Fruit fly (Drosophila melanogaster) S2 (cell line): ENCODE results near the gene ec.

Experiments
- CG8478 ChIP-seq: fragments of >200 bp; optimal IDR thresholded peaks from 2 replicates; lab custom pipeline; 2018
- CTCF ChIP-seq, 2 experiments: fragments of >200 bp; optimal IDR thresholded peaks; 2 replicates each; lab custom pipeline; 2018

The ec gene

DNA sequence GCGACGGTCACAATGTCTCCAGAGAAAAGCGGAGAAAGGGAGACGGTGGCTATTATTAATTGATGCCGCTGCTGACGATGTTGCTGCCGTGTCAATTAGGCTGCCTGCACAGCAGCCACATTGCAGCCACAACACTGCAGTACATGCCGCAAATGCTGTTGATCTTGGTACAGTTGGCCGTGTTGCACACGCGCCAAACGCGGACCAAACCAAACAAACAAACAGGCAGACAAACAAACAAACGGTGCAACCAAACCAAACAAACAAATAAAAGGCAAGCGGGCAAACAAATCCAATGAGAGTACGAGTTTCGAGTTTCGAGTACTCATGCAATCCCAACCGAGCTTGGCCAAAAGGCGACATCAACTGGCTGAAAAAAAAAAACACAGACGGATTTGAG lies 20.7 kb downstream of the ec start:
- TF ChIP-seq CG8478 (no peak), CTCF (optimal IDR thresholded peaks at IDR 0.05; lab: Kevin White, UChicago) (no peak)

- TF ChIP-seq CG8478 (no peak), CTCF (optimal IDR thresholded peaks at IDR 0.05; lab: Kevin White, UChicago) (no peak)
Measured at dm6 chrX:3833109-3833657, 21.7 kb downstream of the ec start.

DNA sequence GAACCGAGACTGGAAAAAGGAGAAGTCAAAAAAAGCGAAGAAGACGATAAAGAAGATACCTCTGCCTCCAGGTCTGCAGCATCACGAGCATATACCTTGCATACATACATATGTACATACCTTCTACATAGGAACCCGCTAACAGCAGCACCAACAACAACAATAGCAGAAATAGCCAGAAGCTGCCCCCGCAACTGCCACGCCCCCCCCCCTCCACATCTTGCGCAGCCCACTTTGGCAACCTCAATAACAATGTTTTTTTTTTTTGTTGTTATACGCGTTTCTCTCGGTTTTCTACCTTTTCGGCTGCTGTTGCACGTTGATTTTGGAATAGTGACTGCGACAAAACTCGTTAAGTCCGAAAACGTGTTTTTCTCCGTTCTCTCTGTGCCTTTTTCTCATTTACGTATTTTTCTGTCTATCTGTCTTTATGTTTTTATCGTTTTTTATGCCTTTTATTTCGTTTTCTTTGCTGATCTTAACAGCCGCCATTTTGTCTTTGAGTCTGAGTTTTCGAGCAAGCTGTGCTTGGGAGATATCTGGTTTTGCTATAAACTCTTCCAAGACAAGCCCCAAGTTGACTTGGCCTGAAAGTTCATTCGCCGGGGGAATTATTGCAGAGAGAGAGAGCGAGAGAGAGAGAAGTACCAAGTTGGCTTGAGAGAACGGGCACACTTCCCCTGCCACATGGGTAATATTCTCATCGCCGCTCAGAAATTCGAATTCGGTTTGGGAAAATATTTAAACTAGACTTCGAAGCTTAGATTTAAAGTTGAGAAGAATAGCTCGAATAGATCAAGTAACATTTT lies 23.7 kb downstream of the ec start:
- TF ChIP-seq CTCF (optimal IDR thresholded peaks at IDR 0.05; lab: Kevin White, UChicago): no peak
- no peak for TF ChIP-seq CG8478

- TF ChIP-seq CTCF (optimal IDR thresholded peaks at IDR 0.05; lab: Kevin White, UChicago) (no peak), CG8478 (no peak)
Measured at dm6 chrX:3835764-3836342, 24.4 kb downstream of the ec start.

- TF ChIP-seq CTCF (optimal IDR thresholded peaks at IDR 0.05; lab: Kevin White, UChicago): no peak
- no peak for TF ChIP-seq CG8478
Measured at dm6 chrX:3837628-3838027, 26.1 kb downstream of the ec start.

- TF ChIP-seq CG8478: no peak
- TF ChIP-seq CTCF (optimal IDR thresholded peaks at IDR 0.05; lab: Kevin White, UChicago): no peak
Measured at dm6 chrX:3838648-3839047, 27.1 kb downstream of the ec start.

DNA sequence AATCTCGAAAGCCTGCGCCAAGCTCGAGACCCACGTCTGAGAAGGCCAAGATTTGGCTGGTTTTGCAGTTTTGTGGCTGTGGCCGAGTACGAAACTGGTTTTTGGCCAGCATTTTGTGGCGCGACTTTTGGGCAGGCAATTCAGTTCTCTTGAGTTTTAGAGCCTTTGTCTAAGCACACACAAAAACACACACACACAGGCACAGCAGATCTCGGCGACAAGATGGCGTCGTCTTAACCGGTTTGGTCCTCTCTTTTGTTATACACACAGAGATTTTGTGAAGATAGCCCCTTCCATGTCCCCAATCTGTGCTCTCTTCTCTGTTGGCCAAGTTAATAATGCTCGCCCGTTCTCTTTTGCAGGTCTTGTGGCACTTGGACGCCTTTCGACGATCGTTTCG lies 29.5 kb downstream of the ec start:
- TF ChIP-seq CTCF (optimal IDR thresholded peaks at IDR 0.05; lab: Kevin White, UChicago) (peak in 1 of 2 experiments; percentile 3), CG8478 (no peak)

DNA sequence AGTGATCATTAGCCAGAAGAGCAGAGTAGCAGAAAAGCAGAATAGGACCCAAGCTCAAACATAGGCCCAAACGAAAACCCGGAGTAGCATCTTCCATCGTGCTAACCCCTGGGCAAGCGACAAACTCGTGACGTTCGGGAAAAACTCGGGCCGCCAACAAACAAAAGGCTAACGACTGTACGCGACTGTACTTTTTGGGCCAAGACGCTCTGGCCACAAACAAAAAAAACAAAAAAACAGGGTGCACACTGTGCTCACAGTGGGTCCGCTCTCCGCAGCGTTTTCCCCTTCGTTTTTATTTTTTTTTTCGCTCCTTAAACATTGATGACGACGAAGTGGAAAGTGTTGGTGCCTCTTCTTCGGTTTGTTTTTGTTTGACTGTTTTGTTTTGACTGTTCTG lies 31.4 kb downstream of the ec start:
- TF ChIP-seq CG8478: no peak
- TF ChIP-seq CTCF (optimal IDR thresholded peaks at IDR 0.05; lab: Kevin White, UChicago): no peak

- no peak for TF ChIP-seq CG8478
- TF ChIP-seq CTCF (optimal IDR thresholded peaks at IDR 0.05; lab: Kevin White, UChicago): no peak
Measured at dm6 chrX:3845340-3846161, 34.1 kb downstream of the ec start.

- TF ChIP-seq CG8478 (no peak), CTCF (optimal IDR thresholded peaks at IDR 0.05; lab: Kevin White, UChicago) (no peak)
Measured at dm6 chrX:3846393-3846792, 34.9 kb downstream of the ec start.

dm6 chrX:3849419-3850028 lies 38.0 kb downstream of the ec start:
- TF ChIP-seq CTCF (optimal IDR thresholded peaks at IDR 0.05; lab: Kevin White, UChicago) (no peak), CG8478 (no peak)

dm6 chrX:3861183-3861582 lies 49.7 kb downstream of the ec start:
- peak; percentile 44 to 57 for TF ChIP-seq CTCF (optimal IDR thresholded peaks at IDR 0.05; lab: Kevin White, UChicago)
- TF ChIP-seq CG8478: peak; percentile 84

DNA sequence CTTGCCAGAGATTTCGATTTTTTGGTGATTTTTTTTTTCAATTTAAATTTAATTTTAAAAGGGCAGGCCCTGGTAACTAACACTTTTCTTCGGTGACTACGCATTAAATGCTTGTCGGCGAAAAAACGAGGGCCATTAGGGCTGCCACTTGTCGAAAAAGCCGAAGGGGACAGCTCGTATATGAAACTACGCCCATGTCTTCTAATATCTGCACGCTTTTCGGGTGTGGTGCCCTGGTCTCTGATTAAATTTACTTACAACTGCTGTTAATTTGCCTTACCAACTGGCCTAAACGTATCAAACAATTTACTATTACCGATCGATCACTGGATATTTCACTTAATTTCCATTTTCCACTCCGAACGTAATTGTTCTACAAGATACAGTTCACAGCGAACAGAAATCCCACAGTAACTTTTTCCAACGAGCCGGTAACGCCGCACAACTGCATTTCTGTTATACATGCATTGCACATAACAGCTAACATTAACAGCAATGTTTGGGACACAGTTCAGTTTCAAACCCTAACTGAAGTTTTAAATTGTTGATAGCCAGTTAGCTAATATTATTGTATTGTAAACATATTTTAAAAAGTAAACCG lies 50.9 kb downstream of the ec start:
- TF ChIP-seq CG8478 (no peak), CTCF (optimal IDR thresholded peaks at IDR 0.05; lab: Kevin White, UChicago) (peak; percentile 50 to 58)

DNA sequence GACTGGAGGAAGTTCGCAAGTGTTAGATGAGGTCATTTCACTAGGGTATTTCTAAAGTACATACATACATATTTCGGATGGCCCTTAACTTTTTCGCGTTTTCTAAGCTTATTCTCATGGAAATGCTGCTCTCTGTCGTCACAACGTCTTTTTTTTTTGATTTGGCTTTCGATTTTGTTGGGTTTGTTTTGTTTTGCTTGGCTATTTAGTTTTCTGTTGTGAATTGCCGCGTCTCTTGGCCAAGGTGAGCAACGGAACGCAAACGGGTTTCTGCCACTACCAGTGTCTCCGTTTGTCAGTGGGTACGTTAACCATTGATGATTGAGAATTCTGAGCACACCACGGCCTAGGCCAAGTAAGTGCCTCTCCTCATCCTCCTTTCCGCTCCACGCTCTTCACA lies 54.6 kb downstream of the ec start:
- TF ChIP-seq CG8478 (no peak), CTCF (optimal IDR thresholded peaks at IDR 0.05; lab: Kevin White, UChicago) (no peak)
